Fruit fly (Drosophila melanogaster): ENCODE data around the gene CG9636.

CG9636 gene

DNA sequence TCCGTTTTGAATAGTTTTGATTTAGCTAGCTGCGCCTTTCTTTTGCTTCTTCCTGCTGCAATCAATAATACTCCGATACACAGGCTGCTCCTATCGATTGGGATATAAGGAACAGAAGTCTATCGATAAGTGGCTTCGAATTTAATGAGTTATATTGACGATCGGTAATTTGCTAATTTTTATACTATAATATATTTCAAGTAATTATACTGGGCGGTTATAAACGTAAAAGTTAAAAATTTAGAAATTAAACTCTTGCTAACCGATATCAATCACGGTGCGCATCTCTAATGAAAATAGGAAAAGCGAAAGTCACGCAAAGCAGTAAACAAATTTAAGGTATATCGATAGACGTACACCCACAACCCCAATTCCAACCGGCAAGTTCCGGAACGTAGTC is at the start of gene CG9636, which contains the start of the genes CG18749 and CG33722:
TSS of gene CG9636 (minus strand) at position 73 of the 400 bp plus-strand sequence.
TSS of gene CG18749 (plus strand) at position 336 of the 400 bp plus-strand sequence.
TSS of gene CG33722 (plus strand) at position 336 of the 400 bp plus-strand sequence.
- TF ChIP-seq toe (GFP tag; optimal IDR thresholded peaks at IDR 0.05) (peak; percentile 83), CG7101 (tag; optimal IDR thresholded peaks at IDR 0.05) (peak; percentile 62), ovo (GFP tag; optimal IDR thresholded peaks at IDR 0.05) (peak; percentile 5), CG7045 (GFP tag; optimal IDR thresholded peaks at IDR 0.05) (peak; percentile 39), Clk (GFP tag; optimal IDR thresholded peaks at IDR 0.05) (peak; percentile 38), Hr96 (GFP tag; optimal IDR thresholded peaks at IDR 0.05) (peak; percentile 70), CG12768 (GFP tag; optimal IDR thresholded peaks at IDR 0.05) (peak; percentile 21), Mnt (GFP tag; optimal IDR thresholded peaks at IDR 0.05) (peak; percentile 75), bab1 (GFP tag; optimal IDR thresholded peaks at IDR 0.05) (peak; percentile 78), CG33017 (tag; optimal IDR thresholded peaks at IDR 0.05) (peak; percentile 57), tj (GFP tag; optimal IDR thresholded peaks at IDR 0.05) (peak; percentile 53), kay (GFP tag; ENCODE audit: borderline replicate concordance) (peak; percentile 96), cic (GFP tag; optimal IDR thresholded peaks at IDR 0.05) (peak; percentile 31), CG14711 (tag; optimal IDR thresholded peaks at IDR 0.05) (peak; percentile 78), cnc (optimal IDR thresholded peaks at IDR 0.05) (peak; percentile 90 to 95), CG1620 (GFP tag; optimal IDR thresholded peaks at IDR 0.05) (peak; percentile 62), pad (GFP tag; optimal IDR thresholded peaks at IDR 0.05) (peak; percentile 37), Crg-1 (GFP tag; optimal IDR thresholded peaks at IDR 0.05) (peak; percentile 53), CG11617 (GFP tag; optimal IDR thresholded peaks at IDR 0.05) (peak; percentile 75), CG5204 (GFP tag; optimal IDR thresholded peaks at IDR 0.05) (peak; percentile 59)

DNA sequence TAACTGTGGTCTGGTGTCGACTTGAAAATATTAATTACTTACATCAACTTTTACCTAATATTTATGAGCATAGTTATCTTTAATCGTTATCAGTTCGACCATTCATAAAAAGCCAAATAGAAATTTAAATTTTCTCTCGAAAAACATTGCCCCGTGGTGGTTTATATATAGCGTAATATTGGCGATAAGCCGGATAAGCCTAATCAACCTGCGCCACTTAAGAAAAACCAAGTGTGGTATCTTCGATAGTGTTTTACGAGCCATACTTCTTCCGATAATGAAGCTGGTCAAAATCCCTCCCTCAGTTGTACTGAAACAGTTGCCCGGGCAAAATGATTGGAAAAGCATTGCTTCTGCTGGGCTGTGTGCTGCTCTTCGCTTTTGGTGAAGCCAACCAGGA is 48.4 kb upstream of the CG9636 start, which contains the start of gene CG31463:
TSS of gene CG31463 (plus strand) at position 302 of the 400 bp plus-strand sequence.
- no peak for TF ChIP-seq ovo (GFP tag; optimal IDR thresholded peaks at IDR 0.05)
- TF ChIP-seq CG33017 (tag; optimal IDR thresholded peaks at IDR 0.05), result no peak
- TF ChIP-seq Crg-1 (GFP tag; optimal IDR thresholded peaks at IDR 0.05), result no peak
- no peak for TF ChIP-seq CG1620 (GFP tag; optimal IDR thresholded peaks at IDR 0.05)
- TF ChIP-seq pad (GFP tag; optimal IDR thresholded peaks at IDR 0.05), result no peak
- TF ChIP-seq kay (GFP tag; ENCODE audit: borderline replicate concordance), result no peak
- TF ChIP-seq toe (GFP tag; optimal IDR thresholded peaks at IDR 0.05), result no peak
- TF ChIP-seq CG11617 (GFP tag; optimal IDR thresholded peaks at IDR 0.05), result no peak

dm6 chr3R:8290940-8291339 is 47.3 kb upstream of the CG9636 start, which contains the start of gene CG31464:
Gene CG31464, plus strand, starts transcription at chr3R:8291240.
- TF ChIP-seq CG1620 (GFP tag; optimal IDR thresholded peaks at IDR 0.05) (no peak), CG14711 (tag; optimal IDR thresholded peaks at IDR 0.05) (no peak), CG7045 (GFP tag; optimal IDR thresholded peaks at IDR 0.05) (no peak), pad (GFP tag; optimal IDR thresholded peaks at IDR 0.05) (no peak), toe (GFP tag; optimal IDR thresholded peaks at IDR 0.05) (no peak), CG7101 (tag; optimal IDR thresholded peaks at IDR 0.05) (no peak), CG5204 (GFP tag; optimal IDR thresholded peaks at IDR 0.05) (no peak), CG11617 (GFP tag; optimal IDR thresholded peaks at IDR 0.05) (no peak)

DNA sequence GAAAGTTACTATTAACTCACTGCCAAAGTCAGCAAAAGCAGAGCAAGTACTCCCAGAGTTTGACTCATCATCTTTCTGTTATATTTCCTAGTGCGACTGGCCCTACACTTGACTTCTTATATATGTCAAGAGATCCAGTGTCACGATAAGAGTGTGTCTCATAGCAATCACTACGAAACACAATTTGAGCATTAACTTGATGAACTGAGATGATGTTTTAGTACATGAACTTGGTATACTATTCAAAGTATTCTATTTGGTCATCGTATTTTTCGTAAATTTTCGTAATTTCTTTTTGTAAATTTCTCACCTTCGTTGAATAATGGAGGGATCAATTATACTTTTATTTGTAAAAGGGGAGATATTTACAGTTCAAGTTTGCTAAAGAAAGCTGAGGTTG is 46.9 kb upstream of the CG9636 start, which contains the start of gene CG11672:
TSS of gene CG11672 (minus strand) at position 101 of the 400 bp plus-strand sequence.
- no peak for TF ChIP-seq Mnt (GFP tag; optimal IDR thresholded peaks at IDR 0.05)
- TF ChIP-seq CG11617 (GFP tag; optimal IDR thresholded peaks at IDR 0.05), result no peak
- TF ChIP-seq tj (GFP tag; optimal IDR thresholded peaks at IDR 0.05), result no peak
- no peak for TF ChIP-seq cic (GFP tag; optimal IDR thresholded peaks at IDR 0.05)
- no peak for TF ChIP-seq CG1620 (GFP tag; optimal IDR thresholded peaks at IDR 0.05)
- no peak for TF ChIP-seq Hr96 (GFP tag; optimal IDR thresholded peaks at IDR 0.05)
- TF ChIP-seq pad (GFP tag; optimal IDR thresholded peaks at IDR 0.05), result no peak
- no peak for TF ChIP-seq bab1 (GFP tag; optimal IDR thresholded peaks at IDR 0.05)
- TF ChIP-seq CG5204 (GFP tag; optimal IDR thresholded peaks at IDR 0.05), result no peak
- TF ChIP-seq CG33017 (tag; optimal IDR thresholded peaks at IDR 0.05), result no peak
- TF ChIP-seq CG7101 (tag; optimal IDR thresholded peaks at IDR 0.05), result no peak
- no peak for TF ChIP-seq Crg-1 (GFP tag; optimal IDR thresholded peaks at IDR 0.05)

dm6 chr3R:8288790-8289189 is 45.2 kb upstream of the CG9636 start:
- TF ChIP-seq Clk (GFP tag; optimal IDR thresholded peaks at IDR 0.05) (no peak), bab1 (GFP tag; optimal IDR thresholded peaks at IDR 0.05) (no peak), cic (GFP tag; optimal IDR thresholded peaks at IDR 0.05) (no peak), kay (GFP tag; ENCODE audit: borderline replicate concordance) (no peak)

DNA sequence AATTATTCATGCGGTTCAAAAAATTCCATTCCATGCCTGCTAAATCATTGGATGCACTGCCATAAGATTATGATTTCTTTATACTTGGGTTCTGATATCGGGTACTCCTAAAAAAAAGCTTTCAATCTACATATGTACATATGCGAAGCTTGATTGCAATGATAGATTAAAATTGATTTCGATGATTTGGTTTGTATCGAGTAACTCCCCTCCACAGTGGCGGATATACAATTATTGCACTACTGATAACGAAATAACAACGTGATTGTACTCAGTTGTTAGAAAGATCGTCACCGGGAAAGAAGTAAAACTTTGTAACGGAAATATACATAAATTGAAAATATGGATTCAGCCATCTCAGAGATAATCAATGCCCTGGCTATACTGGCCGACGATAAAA is 44.1 kb upstream of the CG9636 start, which contains the start of gene Nazo:
TSS of gene Nazo (plus strand) at position 180 of the 400 bp plus-strand sequence.
- TF ChIP-seq Mnt (GFP tag; optimal IDR thresholded peaks at IDR 0.05) (no peak), ovo (GFP tag; optimal IDR thresholded peaks at IDR 0.05) (no peak), Clk (GFP tag; optimal IDR thresholded peaks at IDR 0.05) (no peak), cnc (optimal IDR thresholded peaks at IDR 0.05) (no peak), CG1620 (GFP tag; optimal IDR thresholded peaks at IDR 0.05) (no peak), CG33017 (tag; optimal IDR thresholded peaks at IDR 0.05) (no peak), pad (GFP tag; optimal IDR thresholded peaks at IDR 0.05) (no peak), toe (GFP tag; optimal IDR thresholded peaks at IDR 0.05) (no peak), CG14711 (tag; optimal IDR thresholded peaks at IDR 0.05) (no peak), Hr96 (GFP tag; optimal IDR thresholded peaks at IDR 0.05) (no peak), kay (GFP tag; ENCODE audit: borderline replicate concordance) (no peak), CG7101 (tag; optimal IDR thresholded peaks at IDR 0.05) (no peak), CG7045 (GFP tag; optimal IDR thresholded peaks at IDR 0.05) (no peak), CG12768 (GFP tag; optimal IDR thresholded peaks at IDR 0.05) (no peak), tj (GFP tag; optimal IDR thresholded peaks at IDR 0.05) (no peak)

All from whole organism, adult.